Worm (Caenorhabditis elegans) whole organism, early embryonic: ENCODE results near the gene F52E1.2.

ENCODE experiments used
- B0310.2 ChIP-seq: sonication (generic microtip); optimal IDR thresholded peaks from 2 replicates; lab custom pipeline; 2016; ENCODE audit warnings: mild to moderate bottlenecking, missing genetic modification characterization, missing compliant biosample characterization
- F13C5.2 ChIP-seq: sonication (generic microtip); optimal IDR thresholded peaks from 2 replicates; lab custom pipeline; 2017; ENCODE audit warnings: mild to moderate bottlenecking, missing genetic modification characterization, inconsistent platforms, missing compliant biosample characterization
- aly-1 ChIP-seq: sonication (generic microtip); optimal IDR thresholded peaks from 2 replicates; lab custom pipeline; 2016; ENCODE audit warnings: missing genetic modification characterization, missing compliant biosample characterization
- ama-1 ChIP-seq: fragments of 150-350 bp; optimal IDR thresholded peaks from 2 replicates; lab custom pipeline; 2014
- ceh-13 ChIP-seq: fragments of 200-800 bp; sonication (Bioruptor generic); optimal IDR thresholded peaks from 2 replicates; lab custom pipeline; 2018; ENCODE audit warnings: mild to moderate bottlenecking, missing genetic modification characterization, missing compliant biosample characterization
- ceh-36 ChIP-seq: sonication (generic microtip); optimal IDR thresholded peaks from 2 replicates; lab custom pipeline; 2016; ENCODE audit warnings: missing genetic modification characterization, inconsistent platforms, missing compliant biosample characterization
- ets-7 ChIP-seq: sonication (generic microtip); optimal IDR thresholded peaks from 2 replicates; lab custom pipeline; 2016; ENCODE audit warnings: missing genotype, missing genetic modification characterization, missing compliant biosample characterization
- flt-1 ChIP-seq: fragments of 200-800 bp; sonication (Bioruptor generic); IDR thresholded peaks from 2 replicates; pipeline ENCODE4 v1.3.6; 2022; ENCODE audit warnings: missing genetic modification characterization, missing compliant biosample characterization
- hmbx-1 ChIP-seq: sonication (generic microtip); optimal IDR thresholded peaks from 2 replicates; lab custom pipeline; 2016; ENCODE audit warnings: mild to moderate bottlenecking, missing genetic modification characterization, missing compliant biosample characterization
- hmg-4 ChIP-seq: fragments of 200-800 bp; sonication (Bioruptor generic); optimal IDR thresholded peaks from 2 replicates; lab custom pipeline; 2018; ENCODE audit warnings: mild to moderate bottlenecking, missing genetic modification characterization, missing compliant biosample characterization
- hnd-1 ChIP-seq: sonication (generic microtip); optimal IDR thresholded peaks from 2 replicates; lab custom pipeline; 2016; ENCODE audit warnings: missing genetic modification characterization, missing compliant biosample characterization
- pes-1 ChIP-seq: fragments of 200-800 bp; sonication (Bioruptor generic); IDR thresholded peaks from 2 replicates; pipeline ENCODE4 v1.3.6; 2022; ENCODE audit warnings: missing genetic modification reagents, missing genetic modification characterization, missing compliant biosample characterization
- scrt-1 ChIP-seq: fragments of 200-800 bp; sonication (Bioruptor generic); IDR thresholded peaks from 2 replicates; pipeline ENCODE4 v1.3.6; 2022; ENCODE audit warnings: missing genetic modification characterization, missing compliant biosample characterization
- sea-1 ChIP-seq: fragments of 200-800 bp; sonication (Bioruptor generic); conservative IDR thresholded peaks from 2 replicates; pipeline ENCODE4 v1.3.6; 2022; ENCODE audit warnings: missing genetic modification characterization, missing compliant biosample characterization
- tbx-11 ChIP-seq: fragments of 200-800 bp; sonication (Bioruptor generic); IDR thresholded peaks from 2 replicates; pipeline ENCODE4 v1.3.6; 2022; ENCODE audit warnings: missing genetic modification characterization, missing compliant biosample characterization
- tbx-37 ChIP-seq: fragments of 200-800 bp; sonication (Bioruptor generic); conservative IDR thresholded peaks from 2 replicates; pipeline ENCODE4 v1.3.6; 2022; ENCODE audit warnings: missing genetic modification reagents, missing genetic modification characterization, missing compliant biosample characterization
- tra-4 ChIP-seq: sonication (generic microtip); optimal IDR thresholded peaks from 2 replicates; lab custom pipeline; 2017; ENCODE audit warnings: missing genetic modification characterization, missing compliant biosample characterization

The F52E1.2 gene

ce11 chrV:8445636-8446035 lies 35.2 kb downstream of the F52E1.2 start:
- TF ChIP-seq ama-1, result no peak
- no peak for TF ChIP-seq F13C5.2 (tag; lab: Kevin White, UChicago)
- TF ChIP-seq ets-7 (tag; lab: Kevin White, UChicago), result no peak
- TF ChIP-seq scrt-1 (GFP tag; lab: Robert Waterston, UW), result no peak
- TF ChIP-seq tbx-11 (GFP tag; lab: Robert Waterston, UW), result no peak
- TF ChIP-seq flt-1 (GFP tag; lab: Robert Waterston, UW), result no peak
- TF ChIP-seq tra-4, result no peak
- no peak for TF ChIP-seq ceh-36 (tag; lab: Kevin White, UChicago)
- no peak for TF ChIP-seq ceh-13 (GFP tag; lab: Kevin White, UChicago)
- no peak for TF ChIP-seq tbx-37 (GFP tag; lab: Robert Waterston, UW)
- no peak for TF ChIP-seq hmg-4 (GFP tag; lab: Kevin White, UChicago)
- no peak for TF ChIP-seq aly-1
- TF ChIP-seq hmbx-1 (tag; lab: Kevin White, UChicago), result no peak

DNA sequence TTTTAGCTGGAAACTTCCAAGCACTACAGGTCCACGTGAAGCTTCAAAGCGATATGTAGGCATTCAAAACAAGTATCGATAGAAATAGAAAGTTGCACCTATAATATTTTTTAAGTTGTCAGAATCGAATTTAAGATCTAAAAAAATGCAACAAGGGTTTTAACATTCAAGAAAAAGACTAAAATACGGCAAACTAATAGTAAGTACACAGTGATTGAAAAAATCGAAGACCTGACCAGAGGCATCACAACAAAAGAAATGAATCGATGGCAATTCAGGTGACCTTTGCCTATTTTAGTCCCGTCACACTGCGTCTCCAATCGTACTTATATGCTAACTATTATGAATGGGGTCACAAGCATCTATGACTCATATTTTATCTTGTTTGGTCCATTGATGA lies 37.5 kb downstream of the F52E1.2 start, which contains the start of gene T23B12.5:
Gene T23B12.5 (minus strand): TSS at position 101 of the 400 bp plus-strand sequence.
- TF ChIP-seq tra-4, result no peak
- no peak for TF ChIP-seq scrt-1 (GFP tag; lab: Robert Waterston, UW)
- TF ChIP-seq flt-1 (GFP tag; lab: Robert Waterston, UW), result no peak
- TF ChIP-seq pes-1 (GFP tag; lab: Robert Waterston, UW), result no peak
- no peak for TF ChIP-seq sea-1 (GFP tag; lab: Robert Waterston, UW)
- TF ChIP-seq B0310.2, result no peak
- no peak for TF ChIP-seq hmbx-1 (tag; lab: Kevin White, UChicago)
- no peak for TF ChIP-seq tbx-37 (GFP tag; lab: Robert Waterston, UW)
- TF ChIP-seq F13C5.2 (tag; lab: Kevin White, UChicago), result no peak
- no peak for TF ChIP-seq ceh-36 (tag; lab: Kevin White, UChicago)
- TF ChIP-seq ama-1, result no peak
- TF ChIP-seq ets-7 (tag; lab: Kevin White, UChicago), result no peak
- no peak for TF ChIP-seq hmg-4 (GFP tag; lab: Kevin White, UChicago)

DNA sequence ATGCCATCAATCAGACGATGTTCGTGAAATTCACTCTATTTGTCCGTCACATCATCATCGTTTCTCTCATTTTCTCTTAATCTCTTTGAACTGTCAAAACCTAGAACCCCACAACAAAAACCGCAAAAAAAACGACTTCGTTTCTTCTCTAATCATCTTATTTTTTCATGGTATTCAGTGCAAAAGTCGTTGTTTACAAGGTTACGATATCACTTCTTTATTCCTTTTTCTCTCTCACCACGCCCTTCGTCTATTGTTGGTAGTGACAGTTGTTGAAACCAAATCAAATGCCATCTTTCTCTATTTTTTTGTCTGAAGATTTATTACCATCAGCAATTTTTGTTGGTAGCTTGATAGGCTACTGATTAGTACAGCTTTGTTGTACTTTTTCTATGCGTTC lies 38.8 kb downstream of the F52E1.2 start:
- no peak for TF ChIP-seq tbx-11 (GFP tag; lab: Robert Waterston, UW)
- no peak for TF ChIP-seq flt-1 (GFP tag; lab: Robert Waterston, UW)
- no peak for TF ChIP-seq hmbx-1 (tag; lab: Kevin White, UChicago)

DNA sequence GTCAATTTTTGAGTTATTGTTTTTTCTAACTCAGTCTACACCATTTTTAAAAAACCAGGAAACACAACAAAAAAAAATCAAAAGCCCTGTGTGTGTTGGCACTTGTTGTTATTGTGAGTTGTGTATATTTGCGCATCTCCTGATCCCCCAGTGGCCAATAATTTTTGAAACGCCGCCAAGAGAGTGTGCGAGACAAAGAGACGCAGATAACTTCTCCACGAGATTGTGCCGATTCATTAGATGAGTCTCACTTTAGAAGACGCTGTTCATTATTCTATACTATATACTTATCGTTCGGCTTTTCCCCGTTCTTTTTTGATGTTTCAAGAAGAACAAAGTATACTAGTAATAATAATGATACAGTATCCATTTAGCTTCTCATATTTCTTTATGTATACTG lies 40.3 kb downstream of the F52E1.2 start:
- no peak for TF ChIP-seq ets-7 (tag; lab: Kevin White, UChicago)
- no peak for TF ChIP-seq hnd-1
- TF ChIP-seq scrt-1 (GFP tag; lab: Robert Waterston, UW), result no peak
- TF ChIP-seq hmbx-1 (tag; lab: Kevin White, UChicago), result no peak
- no peak for TF ChIP-seq hmg-4 (GFP tag; lab: Kevin White, UChicago)
- TF ChIP-seq ceh-13 (GFP tag; lab: Kevin White, UChicago), result no peak
- no peak for TF ChIP-seq B0310.2
- no peak for TF ChIP-seq tbx-11 (GFP tag; lab: Robert Waterston, UW)
- TF ChIP-seq ama-1, result no peak

DNA sequence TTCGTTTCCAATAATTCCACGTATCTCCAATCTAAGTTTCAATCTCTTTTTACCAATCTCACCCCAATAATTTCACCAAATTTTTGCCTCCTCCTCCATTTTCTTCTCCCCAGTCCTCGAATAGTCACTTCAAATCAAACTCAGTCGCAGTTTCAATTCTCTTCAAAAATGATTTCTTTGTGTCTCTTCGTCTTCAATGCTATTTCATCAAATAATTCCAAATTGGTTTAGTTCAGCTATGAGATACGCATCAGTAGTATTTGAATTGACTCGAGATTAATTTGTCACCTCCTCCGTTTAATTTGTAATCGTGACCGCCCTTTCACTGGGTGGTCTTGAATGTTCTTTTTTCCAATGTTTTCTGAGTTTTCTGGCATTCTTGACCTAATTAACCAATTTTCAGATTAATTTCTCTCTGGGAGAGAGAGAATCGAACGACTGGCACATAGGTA lies 44.6 kb downstream of the F52E1.2 start, which contains the start of gene T23B12.11:
Gene T23B12.11 (plus strand): TSS at position 402 of the 452 bp plus-strand sequence.
- TF ChIP-seq hmbx-1 (tag; lab: Kevin White, UChicago), result no peak
- TF ChIP-seq ets-7 (tag; lab: Kevin White, UChicago), result no peak
- TF ChIP-seq flt-1 (GFP tag; lab: Robert Waterston, UW), result no peak
- TF ChIP-seq B0310.2, result no peak
- TF ChIP-seq F13C5.2 (tag; lab: Kevin White, UChicago), result no peak
- no peak for TF ChIP-seq sea-1 (GFP tag; lab: Robert Waterston, UW)
- no peak for TF ChIP-seq tbx-37 (GFP tag; lab: Robert Waterston, UW)
- TF ChIP-seq hmg-4 (GFP tag; lab: Kevin White, UChicago), result no peak
- no peak for TF ChIP-seq pes-1 (GFP tag; lab: Robert Waterston, UW)
- TF ChIP-seq aly-1, result no peak
- TF ChIP-seq ceh-36 (tag; lab: Kevin White, UChicago), result no peak
- TF ChIP-seq tra-4, result no peak
- no peak for TF ChIP-seq scrt-1 (GFP tag; lab: Robert Waterston, UW)
- no peak for TF ChIP-seq ceh-13 (GFP tag; lab: Kevin White, UChicago)
- TF ChIP-seq tbx-11 (GFP tag; lab: Robert Waterston, UW), result no peak

ce11 chrV:8460306-8460705 lies 49.9 kb downstream of the F52E1.2 start, which contains the start of gene T23B12.6:
T23B12.6 (minus strand) TSS chrV:8460419.
- TF ChIP-seq ets-7 (tag; lab: Kevin White, UChicago) (no peak), aly-1 (no peak), ceh-13 (GFP tag; lab: Kevin White, UChicago) (no peak), ama-1 (no peak)

DNA sequence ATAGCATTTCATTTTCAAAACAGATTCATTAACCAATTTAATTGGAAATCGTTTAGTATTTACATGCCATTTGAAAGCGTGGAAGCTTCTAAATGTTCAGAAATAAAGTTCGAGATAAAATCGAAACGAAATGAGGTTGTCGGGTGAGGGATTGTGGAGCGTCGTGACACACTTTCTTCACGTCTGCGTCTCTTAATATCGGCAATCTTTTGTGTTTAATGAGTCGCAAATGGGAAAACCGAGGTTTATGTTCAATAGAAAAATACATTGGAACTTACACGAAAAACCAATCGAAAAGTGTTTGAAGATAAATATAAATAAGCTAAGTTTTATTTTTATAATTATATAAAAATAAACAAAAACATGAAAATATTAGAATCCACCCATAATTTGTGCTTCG lies 50.4 kb downstream of the F52E1.2 start:
- TF ChIP-seq hnd-1 (no peak), ceh-36 (tag; lab: Kevin White, UChicago) (no peak), hmg-4 (GFP tag; lab: Kevin White, UChicago) (no peak), ceh-13 (GFP tag; lab: Kevin White, UChicago) (no peak), ama-1 (no peak), hmbx-1 (tag; lab: Kevin White, UChicago) (no peak), pes-1 (GFP tag; lab: Robert Waterston, UW) (no peak)
